Fruit fly (Drosophila melanogaster) whole organism, prepupa: ENCODE results near the gene CG18563.

ENCODE experiments used
- Blimp-1 ChIP-seq: fragments of 200-800 bp; sonication (Bioruptor generic); optimal IDR thresholded peaks from 3 replicates; lab custom pipeline; 2017; ENCODE audit warnings: missing biosample characterization, missing genetic modification characterization, mild to moderate bottlenecking, moderate library complexity, missing genetic modification reagents
- CG10631 ChIP-seq: fragments of 200-800 bp; sonication (Bioruptor generic); optimal IDR thresholded peaks from 2 replicates; lab custom pipeline; 2016; ENCODE audit warnings: missing biosample characterization, missing genetic modification characterization
- CG16779 ChIP-seq: fragments of 200-800 bp; sonication (Bioruptor generic); optimal IDR thresholded peaks from 3 replicates; lab custom pipeline; 2017; ENCODE audit warnings: missing biosample characterization, mild to moderate bottlenecking, missing genetic modification characterization
- CG3032 ChIP-seq: fragments of 200-800 bp; optimal IDR thresholded peaks from 2 replicates; lab custom pipeline; 2019; ENCODE audit warnings: missing biosample characterization, mild to moderate bottlenecking, missing genetic modification characterization, moderate library complexity
- CG6276 ChIP-seq: fragments of 200-800 bp; sonication (Bioruptor generic); optimal IDR thresholded peaks from 2 replicates; lab custom pipeline; 2017; ENCODE audit warnings: missing biosample characterization, mild to moderate bottlenecking, missing genetic modification characterization
- CG6854 ChIP-seq: fragments of 200-800 bp; sonication (Bioruptor generic); optimal IDR thresholded peaks from 2 replicates; lab custom pipeline; 2017; ENCODE audit warnings: missing biosample characterization, mild to moderate bottlenecking, missing genetic modification characterization
- Hr39 ChIP-seq: fragments of 200-800 bp; sonication (Bioruptor generic); optimal IDR thresholded peaks from 2 replicates; lab custom pipeline; 2016; ENCODE audit warnings: missing biosample characterization, missing genetic modification characterization
- Lpt ChIP-seq: fragments of 200-800 bp; sonication (Bioruptor generic); optimal IDR thresholded peaks from 3 replicates; lab custom pipeline; 2016; ENCODE audit warnings: missing biosample characterization, missing genetic modification characterization
- Sox102F ChIP-seq: fragments of 200-800 bp; sonication (Bioruptor generic); optimal IDR thresholded peaks from 2 replicates; lab custom pipeline; 2016; ENCODE audit warnings: missing biosample characterization, mild to moderate bottlenecking, missing genetic modification characterization
- Sox15 ChIP-seq: fragments of 200-800 bp; sonication (Bioruptor generic); optimal IDR thresholded peaks from 3 replicates; lab custom pipeline; 2016; ENCODE audit warnings: missing biosample characterization, missing genetic modification characterization
- dac ChIP-seq: fragments of 200-800 bp; sonication (Bioruptor generic); optimal IDR thresholded peaks from 2 replicates; lab custom pipeline; 2017; ENCODE audit warnings: missing biosample characterization, mild to moderate bottlenecking, missing genetic modification characterization
- lz ChIP-seq: fragments of 200-800 bp; sonication (Bioruptor generic); optimal IDR thresholded peaks from 3 replicates; lab custom pipeline; 2016; ENCODE audit warnings: missing biosample characterization, missing genetic modification characterization

- TF ChIP-seq Hr39 (GFP tag; lab: Kevin White, UChicago) (no peak), CG16779 (tag; lab: Kevin White, UChicago) (no peak), Blimp-1 (no peak), lz (no peak), Sox15 (GFP tag; lab: Kevin White, UChicago) (no peak), CG10631 (GFP tag; lab: Kevin White, UChicago) (no peak), CG3032 (no peak), Sox102F (GFP tag; lab: Kevin White, UChicago) (no peak), CG6854 (no peak), dac (GFP tag; lab: Kevin White, UChicago) (no peak), Lpt (GFP tag; lab: Kevin White, UChicago) (no peak), CG6276 (no peak)
Observed at dm6 chr2L:17452084-17452483, 5.8 kb downstream of the CG18563 start.
